Worm (Caenorhabditis elegans) whole organism, mixed stage, embryonic: ENCODE results near the gene fos-1.

Source experiments
- ceh-83 ChIP-seq: fragments of 200-800 bp; sonication (Bioruptor generic); optimal IDR thresholded peaks from 2 replicates; lab custom pipeline; 2018; ENCODE audit warnings: mild to moderate bottlenecking, missing genetic modification characterization, missing compliant biosample characterization
- cnd-1 ChIP-seq: fragments of 200-800 bp; sonication (Bioruptor generic); optimal IDR thresholded peaks from 2 replicates; lab custom pipeline; 2018; ENCODE audit warnings: mild to moderate bottlenecking, missing genetic modification characterization, missing compliant biosample characterization
- elt-1 ChIP-seq: sonication (generic microtip); optimal IDR thresholded peaks from 2 replicates; lab custom pipeline; 2017; ENCODE audit warnings: missing genetic modification characterization, mild to moderate bottlenecking, missing compliant biosample characterization, antibody characterized with exemption, moderate library complexity, borderline replicate concordance; ENCODE audit not compliant: insufficient read depth
- ham-2 ChIP-seq: fragments of 200-800 bp; sonication (Bioruptor generic); optimal IDR thresholded peaks from 2 replicates; lab custom pipeline; 2018; ENCODE audit warnings: mild to moderate bottlenecking, missing genetic modification characterization, missing compliant biosample characterization
- nhr-12 ChIP-seq: fragments of 150-350 bp; optimal IDR thresholded peaks from 2 replicates; lab custom pipeline; 2014; ENCODE audit warnings: missing biosample characterization, missing genetic modification characterization
- nhr-2 ChIP-seq: fragments of 150-350 bp; optimal IDR thresholded peaks from 2 replicates; lab custom pipeline; 2014; ENCODE audit warnings: missing biosample characterization, missing genetic modification characterization
- nhr-28 ChIP-seq: fragments of 150-350 bp; optimal IDR thresholded peaks from 2 replicates; lab custom pipeline; 2014; ENCODE audit warnings: missing biosample characterization, missing genetic modification characterization
- nhr-76 ChIP-seq: sonication (generic microtip); optimal IDR thresholded peaks from 2 replicates; lab custom pipeline; 2017; ENCODE audit warnings: missing biosample characterization, missing genetic modification characterization
- snpc-4 ChIP-seq: fragments of 150-350 bp; optimal IDR thresholded peaks from 2 replicates; lab custom pipeline; 2014; ENCODE audit warnings: missing biosample characterization, missing genetic modification characterization
- ztf-11 ChIP-seq: fragments of 150-350 bp; optimal IDR thresholded peaks from 2 replicates; lab custom pipeline; 2014; ENCODE audit warnings: missing biosample characterization, missing genetic modification characterization

- no peak for TF ChIP-seq elt-1 (tag; lab: Kevin White, UChicago)
- TF ChIP-seq nhr-2 (tag; lab: Kevin White, UChicago): no peak
- TF ChIP-seq ceh-83: no peak
- TF ChIP-seq ztf-11 (tag; lab: Kevin White, UChicago): no peak
- no peak for TF ChIP-seq nhr-76 (tag; lab: Kevin White, UChicago)
- no peak for TF ChIP-seq nhr-12 (tag; lab: Kevin White, UChicago)
- no peak for TF ChIP-seq cnd-1
- no peak for TF ChIP-seq snpc-4 (tag; lab: Kevin White, UChicago)
- no peak for TF ChIP-seq nhr-28 (tag; lab: Kevin White, UChicago)
- TF ChIP-seq ham-2 (GFP tag; lab: Kevin White, UChicago): no peak
Measured at ce11 chrV:6030559-6030975, 27.2 kb downstream of the fos-1 start.
